Fruit fly (Drosophila melanogaster) whole organism, embryonic: ENCODE data around the gene natalisin.

Source experiments
- Atf-2 ChIP-seq: fragments of 200-800 bp; sonication (Bioruptor generic); optimal IDR thresholded peaks from 2 replicates; lab custom pipeline; 2016; ENCODE audit warnings: missing biosample characterization, missing genetic modification characterization
- CG12744 ChIP-seq: fragments of 200-800 bp; sonication (Bioruptor generic); optimal IDR thresholded peaks from 2 replicates; lab custom pipeline; 2016; ENCODE audit warnings: missing biosample characterization, missing genetic modification characterization
- CG14710 ChIP-seq: fragments of 200-800 bp; sonication (Bioruptor generic); optimal IDR thresholded peaks from 3 replicates; lab custom pipeline; 2019; ENCODE audit warnings: missing biosample characterization, mild to moderate bottlenecking, missing genetic modification characterization, moderate library complexity
- CG1603 ChIP-seq: fragments of 200-800 bp; sonication (Bioruptor generic); optimal IDR thresholded peaks from 2 replicates; lab custom pipeline; 2019; ENCODE audit warnings: missing biosample characterization, mild to moderate bottlenecking, missing genetic modification characterization, moderate library complexity
- CG16813 ChIP-seq: fragments of 200-800 bp; sonication (Bioruptor generic); IDR thresholded peaks from 3 replicates; pipeline ENCODE4 v1.3.6; 2022; ENCODE audit warnings: missing biosample characterization, missing genetic modification characterization; ENCODE audit not compliant: partially characterized antibody
- CG17328 ChIP-seq: fragments of 200-800 bp; sonication (Bioruptor generic); IDR thresholded peaks from 2 replicates; pipeline ENCODE4 v1.3.6; 2022; ENCODE audit warnings: missing biosample characterization, missing genetic modification characterization
- CG17361 ChIP-seq: fragments of 200-800 bp; sonication (Bioruptor generic); IDR thresholded peaks from 3 replicates; pipeline ENCODE4 v1.3.6; 2022; ENCODE audit warnings: missing biosample characterization, missing genetic modification characterization
- CG18262 ChIP-seq: fragments of 200-800 bp; optimal IDR thresholded peaks from 3 replicates; lab custom pipeline; 2019; ENCODE audit warnings: missing biosample characterization, mild to moderate bottlenecking, missing genetic modification characterization, moderate library complexity
- CG2129 ChIP-seq: fragments of 200-800 bp; sonication (Bioruptor generic); IDR thresholded peaks from 2 replicates; pipeline ENCODE4 v1.3.6; 2022; ENCODE audit warnings: missing biosample characterization, missing genetic modification characterization; ENCODE audit not compliant: partially characterized antibody
- CG2199 ChIP-seq: fragments of 200-800 bp; sonication (Bioruptor generic); IDR thresholded peaks from 3 replicates; pipeline ENCODE4 v1.3.6; 2022; ENCODE audit warnings: missing biosample characterization, missing genetic modification characterization
- CG2712 ChIP-seq: fragments of 200-800 bp; optimal IDR thresholded peaks from 3 replicates; lab custom pipeline; 2019; ENCODE audit warnings: missing biosample characterization, mild to moderate bottlenecking, missing genetic modification characterization, moderate library complexity
- CG32532 ChIP-seq: fragments of 200-800 bp; sonication (Bioruptor generic); IDR thresholded peaks from 2 replicates; pipeline ENCODE4 v1.3.6; 2022; ENCODE audit warnings: missing biosample characterization, missing genetic modification characterization
- CG32772 ChIP-seq: fragments of 200-800 bp; sonication (Bioruptor generic); IDR thresholded peaks from 2 replicates; pipeline ENCODE4 v1.3.6; 2022; ENCODE audit warnings: missing biosample characterization, missing genetic modification characterization
- CG42726 ChIP-seq: fragments of 200-800 bp; sonication (Bioruptor generic); IDR thresholded peaks from 2 replicates; pipeline ENCODE4 v1.3.6; 2022; ENCODE audit warnings: missing biosample characterization, missing genetic modification characterization; ENCODE audit not compliant: partially characterized antibody
- CG4730 ChIP-seq: fragments of 200-800 bp; sonication (Bioruptor generic); IDR thresholded peaks from 2 replicates; pipeline ENCODE4 v1.3.6; 2022; ENCODE audit warnings: missing biosample characterization, missing genetic modification characterization
- CG6854 ChIP-seq: fragments of 200-800 bp; sonication (Bioruptor generic); optimal IDR thresholded peaks from 3 replicates; lab custom pipeline; 2017; ENCODE audit warnings: missing biosample characterization, mild to moderate bottlenecking, missing genetic modification characterization
- CG9817 ChIP-seq: fragments of 200-800 bp; sonication (Bioruptor generic); optimal IDR thresholded peaks from 2 replicates; lab custom pipeline; 2018; ENCODE audit warnings: missing biosample characterization, mild to moderate bottlenecking, missing genetic modification characterization, moderate library complexity
- Drgx ChIP-seq: fragments of 200-800 bp; sonication (Bioruptor generic); IDR thresholded peaks from 2 replicates; pipeline ENCODE4 v1.3.6; 2022; ENCODE audit warnings: missing biosample characterization, missing genetic modification characterization
- Fer3 ChIP-seq: fragments of 200-800 bp; sonication (Bioruptor generic); optimal IDR thresholded peaks from 2 replicates; lab custom pipeline; 2018; ENCODE audit warnings: missing biosample characterization, mild to moderate bottlenecking, missing genetic modification characterization, moderate library complexity
- HLH54F ChIP-seq: fragments of 200-800 bp; sonication (Bioruptor generic); optimal IDR thresholded peaks from 3 replicates; lab custom pipeline; 2016; ENCODE audit warnings: missing biosample characterization, missing genetic modification characterization
- Hr78 ChIP-seq, 2 experiments: fragments of 200-800 bp in 1 of 2; fragments of >200 bp in 1 of 2; sonication (Bioruptor generic) in 1 of 2; optimal IDR thresholded peaks; 2 replicates each; lab custom pipeline; 2017 to 2019; ENCODE audit warnings: missing biosample characterization in 2 of 2, missing genetic modification characterization in 2 of 2, mild to moderate bottlenecking in 1 of 2, moderate library complexity in 1 of 2
- Kr ChIP-seq: fragments of 200-800 bp; sonication (Bioruptor generic); optimal IDR thresholded peaks from 2 replicates; lab custom pipeline; 2017; ENCODE audit warnings: missing biosample characterization, mild to moderate bottlenecking, missing genetic modification characterization
- Mrtf ChIP-seq: fragments of 200-800 bp; sonication (Bioruptor generic); IDR thresholded peaks from 3 replicates; pipeline ENCODE4 v1.3.6; 2022; ENCODE audit warnings: missing biosample characterization, missing genetic modification characterization
- NC2β ChIP-seq: fragments of 200-800 bp; sonication (Bioruptor generic); optimal IDR thresholded peaks from 2 replicates; lab custom pipeline; 2016; ENCODE audit warnings: missing biosample characterization, missing genetic modification characterization
- Nf-YC ChIP-seq: fragments of 200-800 bp; optimal IDR thresholded peaks from 3 replicates; lab custom pipeline; 2019; ENCODE audit warnings: missing biosample characterization, mild to moderate bottlenecking, missing genetic modification characterization, moderate library complexity
- Ravus ChIP-seq: fragments of 200-800 bp; sonication (Bioruptor generic); IDR thresholded peaks from 2 replicates; pipeline ENCODE4 v1.3.6; 2022; ENCODE audit warnings: missing biosample characterization, missing genetic modification characterization
- Sry-δ ChIP-seq: fragments of 200-800 bp; sonication (Bioruptor generic); optimal IDR thresholded peaks from 2 replicates; lab custom pipeline; 2016; ENCODE audit warnings: missing biosample characterization, missing genetic modification characterization
- Ssrp ChIP-seq: fragments of 200-800 bp; sonication (Bioruptor generic); optimal IDR thresholded peaks from 2 replicates; lab custom pipeline; 2018; ENCODE audit warnings: missing biosample characterization, mild to moderate bottlenecking, missing genetic modification characterization, moderate library complexity
- Stat92E ChIP-seq, 3 experiments: fragments of >200 bp in 2 of 3; fragments of 200-800 bp in 1 of 3; sonication (Bioruptor generic) in 1 of 3; optimal IDR thresholded peaks; 2 replicates each; lab custom pipeline; 2017 to 2019; ENCODE audit warnings: missing biosample characterization in 3 of 3, missing genetic modification characterization in 3 of 3, mild to moderate bottlenecking in 1 of 3, moderate library complexity in 1 of 3
- Vsx1 ChIP-seq: fragments of 200-800 bp; sonication (Bioruptor generic); optimal IDR thresholded peaks from 2 replicates; lab custom pipeline; 2017; ENCODE audit warnings: missing biosample characterization, mild to moderate bottlenecking, missing genetic modification characterization, missing genetic modification reagents
- abd-A ChIP-seq: fragments of 200-800 bp; sonication (Bioruptor generic); optimal IDR thresholded peaks from 3 replicates; lab custom pipeline; 2019; ENCODE audit warnings: missing biosample characterization, mild to moderate bottlenecking, missing genetic modification characterization, moderate library complexity
- ato ChIP-seq: fragments of 200-800 bp; sonication (Bioruptor generic); IDR thresholded peaks from 2 replicates; pipeline ENCODE4 v1.3.6; 2022; ENCODE audit warnings: missing biosample characterization, missing genetic modification characterization; ENCODE audit not compliant: partially characterized antibody
- cg ChIP-seq: fragments of 200-800 bp; sonication (Bioruptor generic); optimal IDR thresholded peaks from 3 replicates; lab custom pipeline; 2019; ENCODE audit warnings: missing biosample characterization, mild to moderate bottlenecking, missing genetic modification characterization, moderate library complexity
- chinmo ChIP-seq: fragments of 200-800 bp; sonication (Bioruptor generic); IDR thresholded peaks from 4 replicates; pipeline ENCODE4 v1.3.6; 2022; ENCODE audit warnings: missing biosample characterization, missing genetic modification characterization; ENCODE audit not compliant: partially characterized antibody
- chm ChIP-seq: fragments of 200-800 bp; sonication (Bioruptor generic); IDR thresholded peaks from 2 replicates; pipeline ENCODE4 v1.3.6; 2022; ENCODE audit warnings: missing biosample characterization, missing genetic modification characterization
- da ChIP-seq: fragments of 200-800 bp; sonication (Bioruptor generic); optimal IDR thresholded peaks from 2 replicates; lab custom pipeline; 2016; ENCODE audit warnings: missing biosample characterization, missing genetic modification characterization
- dan ChIP-seq: fragments of 200-800 bp; sonication (Bioruptor generic); IDR thresholded peaks from 2 replicates; pipeline ENCODE4 v1.3.6; 2022; ENCODE audit warnings: missing biosample characterization, missing genetic modification characterization
- gce ChIP-seq: fragments of 200-800 bp; sonication (Bioruptor generic); IDR thresholded peaks from 3 replicates; pipeline ENCODE4 v1.3.6; 2022; ENCODE audit warnings: missing biosample characterization, missing genetic modification characterization
- gro ChIP-seq: fragments of 200-800 bp; sonication (Bioruptor generic); optimal IDR thresholded peaks from 2 replicates; lab custom pipeline; 2016; ENCODE audit warnings: missing biosample characterization, missing genetic modification characterization
- h ChIP-seq: fragments of >200 bp; optimal IDR thresholded peaks from 2 replicates; lab custom pipeline; 2017
- hbn ChIP-seq: fragments of 200-800 bp; sonication (Bioruptor generic); IDR thresholded peaks from 2 replicates; pipeline ENCODE4 v1.3.6; 2022; ENCODE audit warnings: missing biosample characterization, missing genetic modification characterization; ENCODE audit not compliant: partially characterized antibody
- jumu ChIP-seq: fragments of 200-800 bp; sonication (Bioruptor generic); optimal IDR thresholded peaks from 3 replicates; lab custom pipeline; 2016; ENCODE audit warnings: missing biosample characterization, missing genetic modification characterization
- lilli ChIP-seq: fragments of 200-800 bp; sonication (Bioruptor generic); optimal IDR thresholded peaks from 3 replicates; lab custom pipeline; 2016; ENCODE audit warnings: missing biosample characterization, missing genetic modification characterization
- maf-S ChIP-seq: fragments of 200-800 bp; sonication (Bioruptor generic); optimal IDR thresholded peaks from 2 replicates; lab custom pipeline; 2016; ENCODE audit warnings: missing biosample characterization, missing genetic modification characterization
- prd ChIP-seq, 3 experiments: fragments of >200 bp in 2 of 3; fragments of 200-800 bp in 1 of 3; sonication (Bioruptor generic) in 1 of 3; optimal IDR thresholded peaks in 2 of 3; IDR thresholded peaks in 1 of 3; 2 replicates in 2 of 3; 3 replicates in 1 of 3; pipeline versions ENCODE4 v1.3.6 to Lab custom; 2017 to 2022; ENCODE audit warnings: missing biosample characterization in 1 of 3, missing genetic modification characterization in 1 of 3
- rib ChIP-seq: fragments of 200-800 bp; sonication (Bioruptor generic); IDR thresholded peaks from 2 replicates; pipeline ENCODE4 v1.3.6; 2022; ENCODE audit warnings: missing biosample characterization, missing genetic modification characterization
- sens ChIP-seq: fragments of 200-800 bp; sonication (Bioruptor generic); peaks from one replicate; lab custom pipeline; 2016; ENCODE audit warnings: missing biosample characterization, missing genetic modification characterization
- twi ChIP-seq: fragments of 200-800 bp; optimal IDR thresholded peaks from 2 replicates; lab custom pipeline; 2019; ENCODE audit warnings: missing biosample characterization, mild to moderate bottlenecking, missing genetic modification characterization, moderate library complexity

Gene natalisin

DNA sequence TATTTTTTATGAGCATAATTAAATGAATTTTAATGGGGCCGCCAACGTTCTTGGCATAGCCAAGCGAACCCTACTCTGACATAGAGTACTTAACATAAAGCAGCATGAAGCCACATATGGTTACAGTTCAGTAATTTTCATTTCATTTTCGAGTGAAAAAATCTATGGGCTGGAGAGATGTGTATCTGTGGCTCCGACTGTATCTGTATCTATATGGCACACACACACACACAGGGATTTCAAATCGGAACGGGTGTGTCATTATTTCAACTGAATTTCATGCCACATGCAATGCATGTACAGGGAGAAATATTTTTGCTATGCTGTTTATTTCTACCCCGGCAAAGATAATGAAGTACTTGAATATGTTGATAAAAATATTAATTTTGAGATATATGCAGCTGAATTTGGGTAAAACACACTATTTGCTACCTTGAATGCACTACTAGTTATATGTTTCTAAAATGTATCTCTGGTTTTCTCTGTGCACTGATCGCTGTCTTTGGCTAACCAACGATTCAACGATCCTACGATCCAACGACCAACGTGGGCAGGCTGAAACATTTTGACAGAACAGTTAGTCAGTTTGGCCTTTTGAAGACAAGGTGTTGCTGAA lies 48.9 kb downstream of the natalisin start (continued):
- TF ChIP-seq ato (GFP tag; lab: Robert Waterston, UW) (no peak), CG32772 (GFP tag; lab: Robert Waterston, UW) (no peak), Hr78 (GFP tag; optimal IDR thresholded peaks at IDR 0.05; lab: Kevin White, UChicago) (no peak), Mrtf (no peak), Drgx (GFP tag; lab: Robert Waterston, UW) (peak; percentile 64), jumu (GFP tag; lab: Kevin White, UChicago) (no peak), Nf-YC (tag; lab: Kevin White, UChicago) (no peak), NC2β (GFP tag; lab: Kevin White, UChicago) (no peak), Stat92E (GFP tag; optimal IDR thresholded peaks at IDR 0.05; lab: Kevin White, UChicago) (peak in 1 of 3 experiments; percentile 66), abd-A (tag; lab: Kevin White, UChicago) (no peak), cg (GFP tag; lab: Kevin White, UChicago) (peak; percentile 44), CG14710 (tag; lab: Kevin White, UChicago) (peak; percentile 7), CG32532 (GFP tag; lab: Robert Waterston, UW) (no peak), HLH54F (GFP tag; lab: Kevin White, UChicago) (no peak), Sry-δ (GFP tag; lab: Kevin White, UChicago) (no peak), h (lab: Kevin White, UChicago) (no peak), Atf-2 (GFP tag; lab: Kevin White, UChicago) (no peak), CG2199 (GFP tag; lab: Robert Waterston, UW) (peak; percentile 60; the same call in 1 of the 3 replicates), dan (GFP tag; lab: Robert Waterston, UW) (no peak), CG17361 (GFP tag; lab: Robert Waterston, UW) (0 out of 3 replicates have a peak, but pooled peaks have one; percentile 14), gce (no peak), CG12744 (GFP tag; lab: Kevin White, UChicago) (no peak), chinmo (GFP tag; lab: Robert Waterston, UW) (no peak), CG2129 (GFP tag; lab: Robert Waterston, UW) (no peak), CG2712 (tag; lab: Kevin White, UChicago) (peak; percentile 0), da (GFP tag; lab: Kevin White, UChicago) (no peak), Vsx1 (no peak), Kr (GFP tag; lab: Kevin White, UChicago) (no peak), chm (GFP tag; lab: Robert Waterston, UW) (0 out of 2 replicates have a peak, but pooled peaks have one; percentile 20), CG16813 (GFP tag; lab: Robert Waterston, UW) (no peak), CG1603 (tag; lab: Kevin White, UChicago) (peak; percentile 19), maf-S (GFP tag; lab: Kevin White, UChicago) (no peak), Ravus (GFP tag; lab: Robert Waterston, UW) (no peak), Fer3 (tag; lab: Kevin White, UChicago) (no peak), CG9817 (tag; lab: Kevin White, UChicago) (no peak), lilli (GFP tag; lab: Kevin White, UChicago) (no peak), gro (no peak), CG42726 (no peak), prd (optimal IDR thresholded peaks at IDR 0.05; lab: Kevin White, UChicago) (no peak), prd (GFP tag; IDR thresholded peaks at IDR 0.05; lab: Robert Waterston, UW) (0 out of 3 replicates have a peak, but pooled peaks have one; percentile 25), rib (GFP tag; lab: Robert Waterston, UW) (no peak), hbn (GFP tag; lab: Robert Waterston, UW) (no peak), twi (tag; lab: Kevin White, UChicago) (peak; percentile 97), sens (peak; percentile 78), Ssrp (tag; lab: Kevin White, UChicago) (no peak), CG17328 (GFP tag; lab: Robert Waterston, UW) (peak; percentile 17; the same call in 1 of the 2 replicates), CG18262 (tag; lab: Kevin White, UChicago) (peak; percentile 2), CG4730 (GFP tag; lab: Robert Waterston, UW) (0 out of 2 replicates have a peak, but pooled peaks have one; percentile 16), CG6854 (GFP tag; lab: Kevin White, UChicago) (no peak)
